Worm (Caenorhabditis elegans): ENCODE measurements around the gene spin-3.

The spin-3 gene

DNA sequence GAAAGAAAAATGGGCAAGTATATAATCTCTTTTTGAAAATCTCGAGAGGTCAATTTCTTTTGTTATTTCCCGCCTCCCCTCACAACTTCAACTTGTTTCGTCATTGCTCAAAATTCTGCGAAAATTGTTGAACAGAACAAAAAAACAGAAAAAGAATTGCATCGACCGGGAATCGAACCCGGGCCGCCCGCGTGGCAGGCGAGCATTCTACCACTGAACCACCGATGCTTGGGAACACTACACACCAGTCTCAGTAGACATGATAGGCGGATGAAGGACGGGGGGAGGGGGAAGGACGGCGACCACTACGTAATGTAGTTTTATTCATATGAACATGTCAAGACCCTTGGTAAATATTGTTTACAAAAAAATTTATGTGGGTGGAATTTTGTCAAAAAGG, 8.9 kb upstream of the spin-3 start:
- peak; percentile 96 for TF ChIP-seq aly-1 (tag; optimal IDR thresholded peaks at IDR 0.05)
- TF ChIP-seq B0310.2 (tag; optimal IDR thresholded peaks at IDR 0.05) = peak; percentile 93
- peak; percentile 98 for TF ChIP-seq tbx-11 (GFP tag; IDR thresholded peaks at IDR 0.05)
- TF ChIP-seq hmg-4 (GFP tag; optimal IDR thresholded peaks at IDR 0.05) = peak; percentile 99
- peak; percentile 98 for TF ChIP-seq scrt-1 (GFP tag; IDR thresholded peaks at IDR 0.05)
- peak; percentile 99 for TF ChIP-seq flt-1 (GFP tag; IDR thresholded peaks at IDR 0.05)
- peak; percentile 93 for TF ChIP-seq F13C5.2 (tag; optimal IDR thresholded peaks at IDR 0.05)
- peak; percentile 98 for TF ChIP-seq sea-1 (GFP tag; conservative IDR thresholded peaks at IDR 0.05)
- peak; percentile 92 for TF ChIP-seq ets-7 (tag; optimal IDR thresholded peaks at IDR 0.05)
- peak; percentile 98 for TF ChIP-seq pes-1 (GFP tag; IDR thresholded peaks at IDR 0.05)
- TF ChIP-seq tra-4 (tag; optimal IDR thresholded peaks at IDR 0.05) = peak; percentile 89
- TF ChIP-seq ama-1 (optimal IDR thresholded peaks at IDR 0.05) = no peak
- peak; percentile 95 for TF ChIP-seq tbx-37 (GFP tag; conservative IDR thresholded peaks at IDR 0.05)
- peak; percentile 97 for TF ChIP-seq ceh-13 (GFP tag; optimal IDR thresholded peaks at IDR 0.05)
- TF ChIP-seq hmbx-1 (tag; optimal IDR thresholded peaks at IDR 0.05) = peak; percentile 86
- peak; percentile 74 for TF ChIP-seq hnd-1 (tag; optimal IDR thresholded peaks at IDR 0.05)
- TF ChIP-seq ceh-36 (tag; optimal IDR thresholded peaks at IDR 0.05) = peak; percentile 96

DNA sequence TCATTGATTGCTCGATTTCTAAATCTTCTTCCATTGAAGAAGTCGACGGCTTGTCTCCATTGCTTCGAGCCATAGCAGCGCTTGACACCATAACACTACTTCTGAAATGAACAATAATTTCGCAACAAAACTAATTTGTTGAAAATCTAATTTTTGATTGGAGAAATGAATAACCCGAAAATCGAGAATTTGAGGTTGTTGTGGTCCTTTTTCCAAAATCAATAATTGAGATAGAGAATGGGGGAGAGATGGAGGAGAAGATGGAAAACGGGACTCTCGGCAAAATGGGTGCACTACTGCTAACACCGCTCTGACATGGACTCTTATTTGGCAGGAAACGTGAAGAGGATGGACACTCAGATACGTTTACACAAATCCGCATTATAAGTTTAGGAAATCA, 7.9 kb upstream of the spin-3 start, which contains the start of gene snx-17:
snx-17 (minus strand) TSS at position 101 of the 400 bp plus-strand sequence.
- no peak for TF ChIP-seq hmg-4 (GFP tag; optimal IDR thresholded peaks at IDR 0.05)
- TF ChIP-seq F13C5.2 (tag; optimal IDR thresholded peaks at IDR 0.05) = no peak
- no peak for TF ChIP-seq sea-1 (GFP tag; conservative IDR thresholded peaks at IDR 0.05)
- no peak for TF ChIP-seq ets-7 (tag; optimal IDR thresholded peaks at IDR 0.05)
- TF ChIP-seq ama-1 (optimal IDR thresholded peaks at IDR 0.05) = no peak
- no peak for TF ChIP-seq tra-4 (tag; optimal IDR thresholded peaks at IDR 0.05)
- no peak for TF ChIP-seq hnd-1 (tag; optimal IDR thresholded peaks at IDR 0.05)

ce11 chrX:13126420-13126819, 3.6 kb upstream of the spin-3 start, which contains the start of gene F17H10.4:
Gene F17H10.4, minus strand, starts transcription at chrX:13126520.
- TF ChIP-seq ceh-13 (GFP tag; optimal IDR thresholded peaks at IDR 0.05) (no peak), scrt-1 (GFP tag; IDR thresholded peaks at IDR 0.05) (no peak), hnd-1 (tag; optimal IDR thresholded peaks at IDR 0.05) (no peak), aly-1 (tag; optimal IDR thresholded peaks at IDR 0.05) (no peak), F13C5.2 (tag; optimal IDR thresholded peaks at IDR 0.05) (no peak), ets-7 (tag; optimal IDR thresholded peaks at IDR 0.05) (no peak), ama-1 (optimal IDR thresholded peaks at IDR 0.05) (no peak), tbx-11 (GFP tag; IDR thresholded peaks at IDR 0.05) (no peak), sea-1 (GFP tag; conservative IDR thresholded peaks at IDR 0.05) (no peak)

DNA sequence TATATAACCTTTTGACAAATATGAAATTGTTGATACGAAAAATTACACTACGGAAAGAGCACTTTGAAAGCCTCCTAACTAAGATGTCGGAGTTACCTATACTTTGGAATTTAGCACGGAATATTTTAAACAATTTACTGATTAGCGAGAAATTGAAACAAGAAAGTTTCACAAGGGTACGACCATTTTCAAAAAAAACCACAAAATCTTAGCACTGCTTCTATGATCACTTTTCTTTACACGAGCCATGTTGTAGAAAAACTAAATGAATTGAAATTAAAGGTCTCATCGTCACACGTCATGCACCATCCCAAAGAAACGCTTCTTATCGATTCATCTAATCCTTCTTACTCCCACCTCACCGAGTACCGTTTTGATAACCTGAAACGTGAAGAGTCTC, 4.8 kb downstream of the spin-3 start, which contains the start of gene F09A5.2:
F09A5.2 (plus strand) TSS at position 301 of the 400 bp plus-strand sequence.
- TF ChIP-seq tbx-11 (GFP tag; IDR thresholded peaks at IDR 0.05) (no peak), aly-1 (tag; optimal IDR thresholded peaks at IDR 0.05) (no peak), pes-1 (GFP tag; IDR thresholded peaks at IDR 0.05) (no peak), hmbx-1 (tag; optimal IDR thresholded peaks at IDR 0.05) (no peak), F13C5.2 (tag; optimal IDR thresholded peaks at IDR 0.05) (no peak), ama-1 (optimal IDR thresholded peaks at IDR 0.05) (no peak), hnd-1 (tag; optimal IDR thresholded peaks at IDR 0.05) (no peak), sea-1 (GFP tag; conservative IDR thresholded peaks at IDR 0.05) (no peak), tbx-37 (GFP tag; conservative IDR thresholded peaks at IDR 0.05) (no peak), B0310.2 (tag; optimal IDR thresholded peaks at IDR 0.05) (no peak), ceh-13 (GFP tag; optimal IDR thresholded peaks at IDR 0.05) (no peak), scrt-1 (GFP tag; IDR thresholded peaks at IDR 0.05) (no peak), ets-7 (tag; optimal IDR thresholded peaks at IDR 0.05) (no peak), flt-1 (GFP tag; IDR thresholded peaks at IDR 0.05) (no peak), ceh-36 (tag; optimal IDR thresholded peaks at IDR 0.05) (no peak), hmg-4 (GFP tag; optimal IDR thresholded peaks at IDR 0.05) (no peak), tra-4 (tag; optimal IDR thresholded peaks at IDR 0.05) (no peak)

ce11 chrX:13139493-13139892, 9.4 kb downstream of the spin-3 start, which contains the start of gene ttr-34:
Gene ttr-34, plus strand, starts transcription at chrX:13139793.
- TF ChIP-seq aly-1 (tag; optimal IDR thresholded peaks at IDR 0.05) = no peak
- TF ChIP-seq hmg-4 (GFP tag; optimal IDR thresholded peaks at IDR 0.05) = no peak
- no peak for TF ChIP-seq hnd-1 (tag; optimal IDR thresholded peaks at IDR 0.05)
- no peak for TF ChIP-seq ama-1 (optimal IDR thresholded peaks at IDR 0.05)
- no peak for TF ChIP-seq scrt-1 (GFP tag; IDR thresholded peaks at IDR 0.05)
- TF ChIP-seq ceh-13 (GFP tag; optimal IDR thresholded peaks at IDR 0.05) = no peak
- no peak for TF ChIP-seq hmbx-1 (tag; optimal IDR thresholded peaks at IDR 0.05)
- TF ChIP-seq sea-1 (GFP tag; conservative IDR thresholded peaks at IDR 0.05) = no peak
- no peak for TF ChIP-seq ets-7 (tag; optimal IDR thresholded peaks at IDR 0.05)
- TF ChIP-seq tbx-11 (GFP tag; IDR thresholded peaks at IDR 0.05) = no peak

ce11 chrX:13141440-13141839, 11.4 kb downstream of the spin-3 start, which contains the start of gene F09A5.3:
Gene F09A5.3, plus strand, starts transcription at chrX:13141601.
- TF ChIP-seq aly-1 (tag; optimal IDR thresholded peaks at IDR 0.05) = no peak
- no peak for TF ChIP-seq ceh-36 (tag; optimal IDR thresholded peaks at IDR 0.05)
- TF ChIP-seq tbx-11 (GFP tag; IDR thresholded peaks at IDR 0.05) = no peak
- TF ChIP-seq ceh-13 (GFP tag; optimal IDR thresholded peaks at IDR 0.05) = no peak
- TF ChIP-seq ets-7 (tag; optimal IDR thresholded peaks at IDR 0.05) = no peak
- no peak for TF ChIP-seq scrt-1 (GFP tag; IDR thresholded peaks at IDR 0.05)
- TF ChIP-seq ama-1 (optimal IDR thresholded peaks at IDR 0.05) = no peak

- TF ChIP-seq hmg-4 (GFP tag; optimal IDR thresholded peaks at IDR 0.05) (peak; percentile 80), ama-1 (optimal IDR thresholded peaks at IDR 0.05) (no peak)
Observed at ce11 chrX:13143236-13143635, 13.2 kb downstream of the spin-3 start.
